Worm (Caenorhabditis elegans) whole organism, young adult: Measurements from ENCODE around the gene F27E5.5.

Experiments
- B0035.1 ChIP-seq: sonication (generic microtip); optimal IDR thresholded peaks from 2 replicates; lab custom pipeline; 2016; ENCODE audit warnings: missing genetic modification characterization, mild to moderate bottlenecking, missing compliant biosample characterization, missing genotype, missing genetic modification reagents
- B0336.3 ChIP-seq: fragments of 200-800 bp; sonication (Bioruptor generic); IDR thresholded peaks from 2 replicates; pipeline ENCODE4 v1.3.6; 2022; ENCODE audit warnings: missing genetic modification characterization, missing compliant biosample characterization
- C06A6.2 ChIP-seq: fragments of 200-800 bp; sonication (Bioruptor generic); conservative IDR thresholded peaks from 2 replicates; pipeline ENCODE4 v1.3.6; 2022; ENCODE audit warnings: missing genetic modification characterization, missing compliant biosample characterization
- F10E7.11 ChIP-seq: sonication (generic microtip); optimal IDR thresholded peaks from 2 replicates; lab custom pipeline; 2017; ENCODE audit warnings: mild to moderate bottlenecking, missing genetic modification characterization, moderate library complexity, missing compliant biosample characterization
- F33H1.4 ChIP-seq: fragments of 200-800 bp; sonication (Bioruptor generic); IDR thresholded peaks from 2 replicates; pipeline ENCODE4 v1.3.6; 2022; ENCODE audit warnings: missing genetic modification reagents, missing genetic modification characterization, missing compliant biosample characterization
- F37B4.10 ChIP-seq: fragments of 200-800 bp; sonication (Bioruptor generic); IDR thresholded peaks from 2 replicates; pipeline ENCODE4 v1.3.6; 2022; ENCODE audit warnings: missing genetic modification characterization, missing compliant biosample characterization
- F39B2.1 ChIP-seq: fragments of 200-800 bp; sonication (Bioruptor generic); IDR thresholded peaks from 2 replicates; pipeline ENCODE4 v1.3.6; 2022; ENCODE audit warnings: missing genetic modification reagents, missing genetic modification characterization, missing compliant biosample characterization
- F55B11.4 ChIP-seq: sonication (generic microtip); optimal IDR thresholded peaks from 2 replicates; lab custom pipeline; 2016; ENCODE audit warnings: missing compliant biosample characterization, missing genetic modification characterization, borderline replicate concordance; ENCODE audit not compliant: insufficient read depth
- Y56A3A.18 ChIP-seq: fragments of 200-800 bp; sonication (Bioruptor generic); IDR thresholded peaks from 2 replicates; pipeline ENCODE4 v1.3.6; 2022; ENCODE audit warnings: missing genetic modification reagents, missing genetic modification characterization, missing compliant biosample characterization
- ZK185.1 ChIP-seq: sonication (generic microtip); optimal IDR thresholded peaks from 2 replicates; lab custom pipeline; 2016; ENCODE audit warnings: mild to moderate bottlenecking, missing genetic modification characterization, missing compliant biosample characterization; ENCODE audit not compliant: poor library complexity, severe bottlenecking
- akir-1 ChIP-seq: fragments of 200-800 bp; sonication (Bioruptor generic); optimal IDR thresholded peaks from 2 replicates; lab custom pipeline; 2018; ENCODE audit warnings: mild to moderate bottlenecking, missing genetic modification characterization, moderate library complexity, missing compliant biosample characterization
- ama-1 ChIP-seq, 3 experiments: fragments of 150-350 bp in 1 of 3; sonication (generic microtip) in 2 of 3; optimal IDR thresholded peaks; 2 replicates each; lab custom pipeline; 2014 to 2018; ENCODE audit warnings: missing biosample characterization in 2 of 3, missing genetic modification characterization in 2 of 3, missing genetic modification reagents in 2 of 3
- aptf-2 ChIP-seq: fragments of 200-800 bp; sonication (Bioruptor generic); conservative IDR thresholded peaks from 2 replicates; pipeline ENCODE4 v1.3.6; 2022; ENCODE audit warnings: missing genetic modification reagents, missing genetic modification characterization, missing compliant biosample characterization
- aptf-3 ChIP-seq: fragments of 200-800 bp; sonication (Bioruptor generic); IDR thresholded peaks from 2 replicates; pipeline ENCODE4 v1.3.6; 2022; ENCODE audit warnings: missing genetic modification characterization, missing compliant biosample characterization
- athp-1 ChIP-seq: sonication (generic microtip); optimal IDR thresholded peaks from 2 replicates; lab custom pipeline; 2017; ENCODE audit warnings: mild to moderate bottlenecking, missing genetic modification characterization, missing compliant biosample characterization
- attf-5 ChIP-seq: fragments of 200-800 bp; sonication (Bioruptor generic); optimal IDR thresholded peaks from 2 replicates; lab custom pipeline; 2018; ENCODE audit warnings: mild to moderate bottlenecking, missing genetic modification characterization, missing compliant biosample characterization
- bed-1 ChIP-seq: fragments of 200-800 bp; sonication (Bioruptor generic); IDR thresholded peaks from 2 replicates; pipeline ENCODE4 v1.3.6; 2022; ENCODE audit warnings: missing genetic modification reagents, missing genetic modification characterization, missing compliant biosample characterization
- egl-18 ChIP-seq: fragments of 200-800 bp; sonication (Bioruptor generic); IDR thresholded peaks from 2 replicates; pipeline ENCODE4 v1.3.6; 2022; ENCODE audit warnings: missing genetic modification reagents, missing genetic modification characterization, missing compliant biosample characterization
- egrh-3 ChIP-seq: fragments of 200-800 bp; sonication (Bioruptor generic); IDR thresholded peaks from 2 replicates; pipeline ENCODE4 v1.3.6; 2022; ENCODE audit warnings: missing genetic modification reagents, missing genetic modification characterization, missing compliant biosample characterization
- ets-4 ChIP-seq: fragments of 200-800 bp; sonication (Bioruptor generic); optimal IDR thresholded peaks from 2 replicates; lab custom pipeline; 2018; ENCODE audit warnings: mild to moderate bottlenecking, missing genetic modification characterization, missing compliant biosample characterization
- gei-17 ChIP-seq: fragments of 200-800 bp; sonication (Bioruptor generic); optimal IDR thresholded peaks from 2 replicates; lab custom pipeline; 2018; ENCODE audit warnings: mild to moderate bottlenecking, missing genetic modification characterization, missing compliant biosample characterization
- hlh-26 ChIP-seq: fragments of 200-800 bp; sonication (Bioruptor generic); conservative IDR thresholded peaks from 2 replicates; pipeline ENCODE4 v1.3.6; 2022; ENCODE audit warnings: missing genetic modification reagents, missing genetic modification characterization, missing compliant biosample characterization
- lin-40 ChIP-seq: sonication (generic microtip); optimal IDR thresholded peaks from 2 replicates; lab custom pipeline; 2016; ENCODE audit warnings: missing genetic modification characterization, mild to moderate bottlenecking, missing compliant biosample characterization, missing genotype, missing genetic modification reagents
- mcd-1 ChIP-seq: fragments of 200-800 bp; sonication (Bioruptor generic); IDR thresholded peaks from 2 replicates; pipeline ENCODE4 v1.3.6; 2022; ENCODE audit warnings: missing genetic modification reagents, missing genetic modification characterization, missing compliant biosample characterization
- mes-4 ChIP-seq: sonication (generic microtip); optimal IDR thresholded peaks from 2 replicates; lab custom pipeline; 2016; ENCODE audit warnings: missing genotype, missing genetic modification characterization, missing compliant biosample characterization
- nfyb-1 ChIP-seq: fragments of 200-800 bp; sonication (Bioruptor generic); IDR thresholded peaks from 2 replicates; pipeline ENCODE4 v1.3.6; 2022; ENCODE audit warnings: missing genetic modification reagents, missing genetic modification characterization, missing compliant biosample characterization
- nhr-179 ChIP-seq: sonication (generic microtip); optimal IDR thresholded peaks from 2 replicates; lab custom pipeline; 2016; ENCODE audit warnings: mild to moderate bottlenecking, missing genetic modification characterization, missing compliant biosample characterization
- nhr-27 ChIP-seq: fragments of 200-800 bp; sonication (Bioruptor generic); optimal IDR thresholded peaks from 2 replicates; lab custom pipeline; 2018; ENCODE audit warnings: mild to moderate bottlenecking, missing genetic modification characterization, moderate library complexity, missing compliant biosample characterization
- nhr-80 ChIP-seq: sonication (generic microtip); optimal IDR thresholded peaks from 2 replicates; lab custom pipeline; 2016; ENCODE audit warnings: missing genetic modification characterization, missing compliant biosample characterization
- nhr-90 ChIP-seq: sonication (generic microtip); optimal IDR thresholded peaks from 2 replicates; lab custom pipeline; 2016; ENCODE audit warnings: missing genotype, mild to moderate bottlenecking, missing genetic modification characterization, missing compliant biosample characterization
- rcor-1 ChIP-seq: fragments of 200-800 bp; sonication (Bioruptor generic); IDR thresholded peaks from 2 replicates; pipeline ENCODE4 v1.3.6; 2022; ENCODE audit warnings: missing genetic modification reagents, missing genetic modification characterization, missing compliant biosample characterization
- rec-8 ChIP-seq, 2 experiments: sonication (generic microtip); optimal IDR thresholded peaks; 2 replicates each; lab custom pipeline; 2016; ENCODE audit warnings: mild to moderate bottlenecking in 2 of 2, missing genetic modification characterization in 2 of 2, missing genetic modification reagents in 2 of 2, missing genotype in 2 of 2, missing biosample characterization in 1 of 2, missing compliant biosample characterization in 1 of 2, moderate library complexity in 1 of 2
- repo-1 ChIP-seq: sonication (generic microtip); optimal IDR thresholded peaks from 2 replicates; lab custom pipeline; 2017; ENCODE audit warnings: mild to moderate bottlenecking, missing genetic modification characterization, missing compliant biosample characterization
- snpc-3.4 ChIP-seq: sonication (generic microtip); optimal IDR thresholded peaks from 2 replicates; lab custom pipeline; 2017; ENCODE audit warnings: missing genetic modification characterization, mild to moderate bottlenecking, missing compliant biosample characterization, antibody characterized with exemption, moderate library complexity, missing genotype, missing genetic modification reagents
- unc-62 ChIP-seq: fragments of 150-350 bp; optimal IDR thresholded peaks from 2 replicates; lab custom pipeline; 2014; ENCODE audit warnings: missing biosample characterization, missing genetic modification reagents, missing genetic modification characterization
- zfh-2 ChIP-seq: fragments of 200-800 bp; sonication (Bioruptor generic); conservative IDR thresholded peaks from 2 replicates; pipeline ENCODE4 v1.3.6; 2022; ENCODE audit warnings: missing genetic modification reagents, missing genetic modification characterization, missing compliant biosample characterization
- zim-3 ChIP-seq: sonication (generic microtip); optimal IDR thresholded peaks from 2 replicates; lab custom pipeline; 2017; ENCODE audit warnings: mild to moderate bottlenecking, missing genetic modification characterization, moderate library complexity, missing compliant biosample characterization
- ztf-28 ChIP-seq: fragments of 200-800 bp; sonication (Bioruptor generic); IDR thresholded peaks from 2 replicates; pipeline ENCODE4 v1.3.6; 2022; ENCODE audit warnings: missing genetic modification reagents, missing genetic modification characterization, missing compliant biosample characterization

F27E5.5 gene

ce11 chrII:10162785-10163184 is 31.1 kb upstream of the F27E5.5 start:
- no peak for TF ChIP-seq snpc-3.4 (tag; lab: Kevin White, UChicago)
- no peak for TF ChIP-seq mcd-1 (GFP tag; lab: Robert Waterston, UW)
- peak; percentile 61 for TF ChIP-seq zfh-2 (GFP tag; lab: Robert Waterston, UW)
- no peak for TF ChIP-seq egrh-3 (GFP tag; lab: Robert Waterston, UW)

ce11 chrII:10155106-10155505 is 23.4 kb upstream of the F27E5.5 start, which contains the start of gene nlp-63:
TSS of gene nlp-63 (plus strand) at chrII:10155406.
- TF ChIP-seq lin-40 (tag; lab: Kevin White, UChicago), result no peak
- TF ChIP-seq rcor-1 (GFP tag; lab: Robert Waterston, UW), result no peak
- TF ChIP-seq aptf-2 (GFP tag; lab: Robert Waterston, UW), result no peak
- TF ChIP-seq unc-62 (GFP tag; lab: Kevin White, UChicago), result no peak
- no peak for TF ChIP-seq F55B11.4 (tag; lab: Kevin White, UChicago)
- TF ChIP-seq ztf-28 (GFP tag; lab: Robert Waterston, UW), result no peak
- no peak for TF ChIP-seq gei-17 (GFP tag; lab: Kevin White, UChicago)
- no peak for TF ChIP-seq nhr-179 (tag; lab: Kevin White, UChicago)
- TF ChIP-seq repo-1 (tag; lab: Kevin White, UChicago), result no peak
- no peak for TF ChIP-seq ets-4 (GFP tag; lab: Kevin White, UChicago)
- TF ChIP-seq egrh-3 (GFP tag; lab: Robert Waterston, UW), result no peak
- TF ChIP-seq zim-3 (tag; lab: Kevin White, UChicago), result no peak
- TF ChIP-seq Y56A3A.18, result no peak
- no peak for TF ChIP-seq nhr-27
- no peak for TF ChIP-seq attf-5 (GFP tag; lab: Kevin White, UChicago)
- TF ChIP-seq F33H1.4, result no peak

ce11 chrII:10147502-10147901 is 15.8 kb upstream of the F27E5.5 start:
- no peak for TF ChIP-seq C06A6.2 (GFP tag; lab: Robert Waterston, UW)
- no peak for TF ChIP-seq lin-40 (tag; lab: Kevin White, UChicago)
- no peak for TF ChIP-seq B0035.1 (tag; lab: Kevin White, UChicago)
- TF ChIP-seq rec-8 (tag; optimal IDR thresholded peaks at IDR 0.05; lab: Kevin White, UChicago), result no peak
- TF ChIP-seq F39B2.1 (GFP tag; lab: Robert Waterston, UW), result no peak
- TF ChIP-seq nhr-90 (tag; lab: Kevin White, UChicago), result no peak
- TF ChIP-seq nhr-80, result no peak
- no peak for TF ChIP-seq F10E7.11 (tag; lab: Kevin White, UChicago)
- no peak for TF ChIP-seq gei-17 (GFP tag; lab: Kevin White, UChicago)
- no peak for TF ChIP-seq akir-1 (GFP tag; lab: Kevin White, UChicago)
- TF ChIP-seq egl-18, result no peak
- no peak for TF ChIP-seq bed-1 (GFP tag; lab: Robert Waterston, UW)
- TF ChIP-seq mes-4 (tag; lab: Kevin White, UChicago), result no peak
- no peak for TF ChIP-seq B0336.3
- TF ChIP-seq F37B4.10 (GFP tag; lab: Robert Waterston, UW), result no peak

- TF ChIP-seq athp-1 (tag; lab: Kevin White, UChicago) (no peak), F37B4.10 (GFP tag; lab: Robert Waterston, UW) (no peak), ets-4 (GFP tag; lab: Kevin White, UChicago) (peak; percentile 23), mcd-1 (GFP tag; lab: Robert Waterston, UW) (no peak), zfh-2 (GFP tag; lab: Robert Waterston, UW) (0 out of 2 replicates have a peak, but pooled peaks have one; percentile 31), ama-1 (optimal IDR thresholded peaks at IDR 0.05; lab: Kevin White, UChicago) (no peak), ama-1 (GFP tag; optimal IDR thresholded peaks at IDR 0.05; lab: Kevin White, UChicago) (no peak), nfyb-1 (GFP tag; lab: Robert Waterston, UW) (no peak), hlh-26 (no peak), gei-17 (GFP tag; lab: Kevin White, UChicago) (no peak), ZK185.1 (tag; lab: Kevin White, UChicago) (no peak), aptf-3 (GFP tag; lab: Robert Waterston, UW) (no peak)
These were observed 14.8 kb upstream of the F27E5.5 start, which contains the start of gene pax-3 for ce11 chrII:10146488-10146887. TSS of gene pax-3 (plus strand) at chrII:10146570.
